Worm (Caenorhabditis elegans): ENCODE measurements around the gene F40A3.6.

Gene F40A3.6

ce11 chrV:7901222-7901621 is 7.6 kb upstream of the F40A3.6 start:
- TF ChIP-seq dmd-4 (tag; optimal IDR thresholded peaks at IDR 0.05) (no peak), ztf-1 (GFP tag; conservative IDR thresholded peaks at IDR 0.05) (no peak)

DNA sequence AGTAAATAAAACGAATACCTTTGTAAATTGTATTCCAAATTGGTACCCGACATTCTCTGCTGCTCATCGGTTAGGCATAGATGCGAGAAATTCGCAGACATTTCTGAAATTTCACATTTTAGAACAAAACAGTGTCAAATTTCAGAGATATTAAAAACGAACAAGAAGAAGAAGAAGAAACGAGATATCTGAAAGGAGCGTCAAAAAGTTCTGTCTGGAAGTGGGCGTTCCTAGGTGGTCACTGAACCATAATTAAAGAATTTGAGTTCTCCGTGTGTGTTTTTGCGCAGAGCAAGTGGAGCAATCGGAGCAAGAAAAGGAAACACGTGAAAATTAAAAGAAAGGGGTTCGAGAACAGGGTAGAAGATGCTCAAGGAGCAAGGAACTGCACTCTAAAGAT is 6.1 kb upstream of the F40A3.6 start, which contains the start of gene F40A3.7:
F40A3.7 (minus strand) TSS at position 101 of the 400 bp plus-strand sequence.
- TF ChIP-seq nhr-11 (tag; optimal IDR thresholded peaks at IDR 0.05) (no peak), fos-1 (tag; optimal IDR thresholded peaks at IDR 0.05) (no peak)

DNA sequence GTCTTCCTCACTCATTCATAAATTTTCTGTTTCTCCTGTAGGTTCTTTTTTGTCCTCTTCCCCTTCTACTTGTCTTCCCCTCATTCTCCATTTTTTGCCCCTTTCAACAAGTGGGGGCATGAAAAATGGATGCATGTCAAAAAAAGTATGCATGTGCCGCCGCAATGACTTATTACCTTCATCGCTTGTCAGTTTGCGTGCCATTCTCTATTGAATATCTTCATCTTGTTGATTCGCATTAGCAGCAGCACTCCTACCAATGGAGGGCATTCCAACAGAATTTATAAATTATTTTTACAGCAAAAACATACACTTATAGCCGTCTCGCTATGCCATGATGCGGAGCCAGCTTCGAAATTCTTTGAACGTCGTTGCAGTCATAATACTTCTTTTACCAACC is 2.4 kb downstream of the F40A3.6 start, which contains the start of gene F40A3.1:
F40A3.1 (plus strand) TSS at position 301 of the 400 bp plus-strand sequence.
- TF ChIP-seq nhr-25 (tag; optimal IDR thresholded peaks at IDR 0.05) (no peak), ztf-1 (GFP tag; conservative IDR thresholded peaks at IDR 0.05) (no peak), Y55F3AM.14 (GFP tag; optimal IDR thresholded peaks at IDR 0.05) (no peak), mdl-1 (tag; optimal IDR thresholded peaks at IDR 0.05) (no peak), aly-2 (tag; optimal IDR thresholded peaks at IDR 0.05) (no peak), sma-3 (GFP tag; optimal IDR thresholded peaks at IDR 0.05) (no peak), elt-1 (tag; optimal IDR thresholded peaks at IDR 0.05) (no peak), ztf-4 (tag; optimal IDR thresholded peaks at IDR 0.05) (no peak), peb-1 (tag; optimal IDR thresholded peaks at IDR 0.05) (no peak), egl-27 (tag; optimal IDR thresholded peaks at IDR 0.05) (no peak), skn-1 (tag; optimal IDR thresholded peaks at IDR 0.05) (no peak), sem-4 (tag; optimal IDR thresholded peaks at IDR 0.05) (no peak)

ce11 chrV:7888036-7888435 is 5.6 kb downstream of the F40A3.6 start:
- TF ChIP-seq nhr-25 (tag; optimal IDR thresholded peaks at IDR 0.05) (no peak), crh-2 (tag; optimal IDR thresholded peaks at IDR 0.05) (no peak), fos-1 (tag; optimal IDR thresholded peaks at IDR 0.05) (peak; percentile 50), elt-1 (tag; optimal IDR thresholded peaks at IDR 0.05) (no peak)

- peak; percentile 3 for TF ChIP-seq sem-4 (tag; optimal IDR thresholded peaks at IDR 0.05)
- TF ChIP-seq nhr-129 (tag; optimal IDR thresholded peaks at IDR 0.05): peak; percentile 19
- TF ChIP-seq fos-1 (tag; optimal IDR thresholded peaks at IDR 0.05): no peak
- TF ChIP-seq C34F6.9 (tag; optimal IDR thresholded peaks at IDR 0.05): peak; percentile 21
These were observed 9.2 kb downstream of the F40A3.6 start for ce11 chrV:7884441-7884840.

DNA sequence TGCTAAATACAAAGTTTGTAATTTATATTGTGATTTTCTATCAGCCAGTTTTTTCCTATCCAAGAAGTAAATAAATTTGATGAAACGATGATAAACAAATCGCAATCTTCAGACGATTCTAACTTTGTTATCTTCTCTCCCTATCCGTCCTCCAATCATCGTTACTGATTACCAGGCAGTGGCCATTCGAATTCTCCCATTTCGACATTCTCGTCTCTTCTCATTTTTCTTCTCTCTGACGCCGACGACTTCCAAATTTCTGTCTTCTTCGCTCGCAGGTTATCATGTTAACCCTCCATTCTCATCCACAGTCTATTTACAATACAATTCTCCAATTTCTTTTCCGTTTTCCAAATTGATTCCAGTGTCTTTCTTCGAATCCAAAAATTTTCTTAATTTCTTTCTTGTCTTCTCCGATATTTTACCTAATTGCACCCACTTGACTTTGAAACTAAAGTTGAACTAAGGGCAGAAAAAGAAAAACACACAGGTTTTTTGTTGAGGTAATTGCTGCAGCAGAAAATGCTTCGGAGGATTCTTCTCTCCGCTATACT is 15.2 kb downstream of the F40A3.6 start, which contains the start of gene F40A3.2:
F40A3.2 (plus strand) TSS at position 504 of the 554 bp plus-strand sequence.
- TF ChIP-seq nhr-129 (tag; optimal IDR thresholded peaks at IDR 0.05) (peak; percentile 3), nhr-12 (tag; optimal IDR thresholded peaks at IDR 0.05) (no peak), gmeb-1 (tag; optimal IDR thresholded peaks at IDR 0.05) (peak; percentile 16)

DNA sequence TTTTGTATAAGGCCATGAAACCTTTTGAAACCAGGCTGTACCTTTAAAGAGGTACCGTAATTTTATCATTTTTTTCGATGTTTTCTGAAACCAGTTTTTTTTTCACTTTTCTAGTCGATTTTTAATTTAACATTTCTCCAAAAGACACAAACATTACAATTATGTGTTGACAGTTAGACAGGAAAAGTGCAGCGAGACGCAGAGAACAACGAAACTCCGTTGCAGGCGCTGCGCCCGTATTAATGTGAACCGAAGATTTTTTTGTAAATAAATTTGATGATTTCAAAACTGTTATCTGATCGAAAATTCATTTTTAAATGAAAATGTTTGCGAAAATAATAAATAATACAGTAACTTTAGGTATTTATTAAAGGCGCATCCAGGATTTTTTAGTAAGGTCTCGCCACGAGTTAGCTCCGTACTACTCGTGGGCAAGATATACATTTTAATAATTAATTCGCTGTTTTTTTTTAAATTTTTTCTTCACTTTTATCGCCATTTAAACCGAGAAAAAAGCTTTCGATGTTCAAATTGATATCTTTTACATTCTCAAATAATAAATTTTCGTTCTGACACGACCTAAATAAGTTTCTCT is 16.7 kb downstream of the F40A3.6 start, which contains the start of gene F40A3.3:
F40A3.3 (plus strand) TSS at position 564 of the 595 bp plus-strand sequence.
- TF ChIP-seq snpc-4 (tag; optimal IDR thresholded peaks at IDR 0.05): no peak
- peak; percentile 1 for TF ChIP-seq nhr-129 (tag; optimal IDR thresholded peaks at IDR 0.05)
- peak; percentile 2 for TF ChIP-seq unc-55 (GFP tag; optimal IDR thresholded peaks at IDR 0.05)
- TF ChIP-seq R02D3.7 (tag; optimal IDR thresholded peaks at IDR 0.05): no peak
- TF ChIP-seq zag-1 (tag; optimal IDR thresholded peaks at IDR 0.05): no peak
- TF ChIP-seq aly-2 (tag; optimal IDR thresholded peaks at IDR 0.05): no peak
- no peak for TF ChIP-seq lin-11 (tag; optimal IDR thresholded peaks at IDR 0.05)
- TF ChIP-seq mab-5 (tag; optimal IDR thresholded peaks at IDR 0.05): no peak
- no peak for TF ChIP-seq sma-3 (GFP tag; optimal IDR thresholded peaks at IDR 0.05)
- TF ChIP-seq mbf-1 (tag; optimal IDR thresholded peaks at IDR 0.05): no peak
- TF ChIP-seq mdl-1 (tag; optimal IDR thresholded peaks at IDR 0.05): no peak
- no peak for TF ChIP-seq ztf-4 (tag; optimal IDR thresholded peaks at IDR 0.05)
- TF ChIP-seq egl-27 (tag; optimal IDR thresholded peaks at IDR 0.05): no peak
- TF ChIP-seq lin-13 (GFP tag; optimal IDR thresholded peaks at IDR 0.05): no peak
- no peak for TF ChIP-seq Y55F3AM.14 (GFP tag; optimal IDR thresholded peaks at IDR 0.05)
- peak in 1 of 2 experiments; percentile 12 for TF ChIP-seq lsy-2 (tag; optimal IDR thresholded peaks at IDR 0.05)

All from whole organism, L2 larva.